Worm (Caenorhabditis elegans) whole organism, L4/young adult: ENCODE results near the gene srw-112.
"Not testable (repeated sequence)": the region's sequence is repeated elsewhere in the genome, so short reads cannot be mapped to it uniquely, and the experiment has no call there.

ENCODE experiments used
- W03F9.2 ChIP-seq: fragments of 150-350 bp; optimal IDR thresholded peaks from 2 replicates; lab custom pipeline; 2014; ENCODE audit warnings: missing biosample characterization, missing genetic modification characterization
- dao-5 ChIP-seq: sonication (generic microtip); optimal IDR thresholded peaks from 2 replicates; lab custom pipeline; 2016; ENCODE audit warnings: missing genotype, missing genetic modification characterization, moderate library complexity, missing compliant biosample characterization
- him-1 ChIP-seq: sonication (generic microtip); optimal IDR thresholded peaks from 2 replicates; lab custom pipeline; 2016; ENCODE audit warnings: missing genotype, missing genetic modification reagents, missing genetic modification characterization, missing compliant biosample characterization

The srw-112 gene

DNA sequence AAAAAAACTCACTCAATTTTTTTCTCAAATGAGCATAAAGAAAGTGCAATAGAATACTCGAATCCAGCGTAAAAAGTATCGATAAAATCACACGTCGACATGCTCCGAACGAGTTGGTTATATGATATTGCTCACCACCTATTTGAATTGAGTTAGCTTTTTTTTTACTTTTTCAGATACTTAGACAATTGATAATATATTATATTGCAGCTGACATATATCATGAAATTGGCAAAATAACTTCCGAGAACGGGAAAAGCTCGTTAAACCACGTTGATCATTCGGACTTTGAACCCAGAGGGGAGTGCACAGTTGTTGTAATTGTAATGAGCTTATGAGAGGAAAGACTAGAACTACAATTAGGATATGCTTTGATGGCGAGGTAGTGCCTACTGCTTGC lies 4.6 kb upstream of the srw-112 start, which contains the start of gene srw-136:
TSS of gene srw-136 (minus strand) at position 101 of the 400 bp plus-strand sequence.
- no peak for TF ChIP-seq W03F9.2
- TF ChIP-seq him-1 (tag; lab: Kevin White, UChicago) = no peak
- no peak for TF ChIP-seq dao-5

DNA sequence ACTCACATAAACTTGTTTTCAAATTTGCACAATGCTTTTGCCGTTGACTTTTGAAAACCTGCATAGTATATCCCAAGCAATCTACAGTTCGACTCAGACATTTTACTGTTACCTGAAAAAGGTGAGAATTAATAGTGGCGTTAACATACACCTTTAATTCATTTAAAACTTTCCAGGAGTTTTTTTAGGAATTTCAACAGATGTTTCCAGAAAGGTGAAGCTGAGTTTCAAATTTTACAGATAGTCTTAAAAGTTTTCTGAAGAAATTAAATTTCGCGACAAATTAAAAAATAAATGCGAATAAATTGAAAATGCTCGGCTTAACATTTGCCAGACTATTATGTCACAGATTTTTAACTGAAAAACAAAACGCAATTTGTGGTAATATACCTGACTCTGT lies 6.1 kb downstream of the srw-112 start, which contains the start of gene srw-119:
TSS of gene srw-119 (minus strand) at position 101 of the 400 bp plus-strand sequence.
- TF ChIP-seq him-1 (tag; lab: Kevin White, UChicago) = no peak
- no peak for TF ChIP-seq W03F9.2
- no peak for TF ChIP-seq dao-5

DNA sequence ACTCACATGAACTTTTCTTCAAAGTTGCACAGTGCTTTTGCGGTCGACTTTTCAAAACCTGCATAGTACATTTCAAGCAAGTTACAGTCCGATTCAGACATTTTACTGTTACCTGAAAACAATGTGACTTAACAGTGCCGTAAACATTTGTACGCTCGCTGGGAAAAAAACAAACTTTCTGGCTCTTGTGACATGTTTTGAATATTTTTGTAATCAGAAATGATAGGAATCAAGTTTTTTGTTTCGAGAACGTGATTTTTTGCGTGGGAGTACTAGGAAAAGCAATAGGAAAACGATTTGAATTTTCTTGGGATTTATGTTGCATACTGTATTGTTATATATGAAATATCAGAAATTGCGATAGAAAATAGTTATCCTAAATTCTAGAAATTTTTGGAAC lies 9.8 kb downstream of the srw-112 start, which contains the start of gene srw-120:
TSS of gene srw-120 (minus strand) at position 101 of the 400 bp plus-strand sequence.
- no peak for TF ChIP-seq him-1 (tag; lab: Kevin White, UChicago)
- TF ChIP-seq W03F9.2 = no peak
- TF ChIP-seq dao-5 = no peak

ce11 chrV:2993816-2994215 lies 12.0 kb downstream of the srw-112 start, which contains the start of gene srw-115:
TSS of gene srw-115 (minus strand) at chrV:2993916.
- no peak for TF ChIP-seq W03F9.2
- no peak for TF ChIP-seq dao-5
- no peak for TF ChIP-seq him-1 (tag; lab: Kevin White, UChicago)

DNA sequence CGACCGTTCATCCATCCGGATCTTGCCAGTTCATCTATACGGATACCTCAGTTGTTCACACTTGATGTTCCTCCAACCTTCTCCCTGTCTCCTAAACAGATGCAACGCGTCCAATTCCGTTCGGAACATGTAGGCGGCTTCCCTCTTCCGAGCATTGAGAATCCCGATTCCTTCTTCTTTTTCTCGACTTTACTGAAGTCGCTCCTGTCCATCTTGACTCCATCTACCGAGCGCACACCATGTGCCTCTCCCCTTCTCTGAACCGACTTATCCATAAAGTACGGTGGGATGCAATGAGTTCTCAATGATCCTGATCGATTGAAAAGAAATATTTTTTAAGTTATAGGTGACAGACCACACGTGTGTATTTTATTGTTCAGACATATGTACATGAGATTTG lies 13.8 kb downstream of the srw-112 start:
- TF ChIP-seq W03F9.2 (no peak), dao-5 (no peak), him-1 (tag; lab: Kevin White, UChicago) (no peak)

DNA sequence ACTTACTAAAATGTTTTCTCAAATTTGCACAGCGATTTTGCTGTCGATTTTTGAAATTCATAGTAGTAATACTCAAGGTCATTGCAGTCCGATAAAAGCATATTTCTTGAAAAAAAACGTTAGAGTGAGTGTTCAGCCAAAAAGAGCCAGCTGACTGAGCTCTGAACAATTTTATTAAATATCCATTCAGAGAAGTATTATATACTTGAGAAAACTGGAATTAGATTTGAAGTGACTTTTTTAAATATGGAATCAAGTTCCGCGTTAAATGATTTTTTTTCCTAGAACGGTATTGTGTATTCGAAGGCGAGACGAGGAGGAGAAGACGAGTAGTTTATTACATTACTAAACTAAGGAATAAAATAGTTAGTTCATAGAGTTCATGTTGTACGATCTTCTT lies 14.4 kb downstream of the srw-112 start, which contains the start of gene srw-121:
TSS of gene srw-121 (minus strand) at position 101 of the 400 bp plus-strand sequence.
- TF ChIP-seq dao-5 = no peak
- TF ChIP-seq W03F9.2 = no peak
- no peak for TF ChIP-seq him-1 (tag; lab: Kevin White, UChicago)

ce11 chrV:2987407-2987806 lies 18.5 kb downstream of the srw-112 start, which contains the start of gene srh-85:
TSS of gene srh-85 (minus strand) at chrV:2987507.
- TF ChIP-seq him-1 (tag; lab: Kevin White, UChicago) = no peak
- no peak for TF ChIP-seq W03F9.2
- no peak for TF ChIP-seq dao-5

ce11 chrV:2985309-2985708 lies 20.6 kb downstream of the srw-112 start, which contains the start of gene srw-139:
TSS of gene srw-139 (minus strand) at chrV:2985409.
- TF ChIP-seq dao-5 = no peak
- TF ChIP-seq W03F9.2 = no peak
- no peak for TF ChIP-seq him-1 (tag; lab: Kevin White, UChicago)

DNA sequence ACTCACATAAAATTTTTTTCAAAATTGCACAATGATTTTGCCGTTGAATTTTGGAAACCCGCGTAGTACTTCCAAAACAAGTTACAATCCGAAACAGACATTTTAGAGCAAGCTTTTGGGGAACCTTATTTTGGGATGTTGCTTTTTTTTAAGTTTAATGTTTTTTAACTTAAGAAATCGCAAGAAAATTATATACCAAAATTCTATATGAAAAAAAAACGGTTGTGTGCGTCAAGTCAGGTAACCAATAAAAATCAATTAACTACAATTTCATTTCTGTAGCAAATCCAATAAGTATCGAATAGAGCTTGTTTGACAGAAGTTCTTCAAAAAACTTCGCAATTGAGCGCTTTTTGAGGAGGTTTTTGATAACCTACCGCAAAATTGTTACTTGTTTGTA lies 22.5 kb downstream of the srw-112 start, which contains the start of gene srw-117:
TSS of gene srw-117 (minus strand) at position 101 of the 400 bp plus-strand sequence.
- TF ChIP-seq W03F9.2 = no peak

DNA sequence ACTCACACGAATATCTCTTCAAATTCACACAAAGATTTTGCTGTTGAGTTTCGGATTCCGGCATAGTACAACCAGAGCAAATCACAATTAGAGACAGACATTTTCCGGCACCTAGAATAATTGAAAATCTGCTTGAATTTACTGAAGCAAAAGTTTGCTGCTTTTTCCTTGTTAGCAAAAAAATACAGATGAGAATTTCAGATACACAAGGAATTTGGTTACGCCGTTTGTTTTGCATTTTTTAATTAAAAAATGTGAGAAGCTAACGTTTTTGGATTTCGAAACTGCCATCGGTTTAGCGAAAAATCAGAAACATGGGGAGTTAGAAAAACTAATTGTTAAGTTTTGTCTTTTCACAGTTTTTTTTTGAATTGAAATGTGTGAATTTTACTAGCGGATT lies 25.9 kb downstream of the srw-112 start, which contains the start of gene srw-118:
TSS of gene srw-118 (minus strand) at position 101 of the 400 bp plus-strand sequence.
- TF ChIP-seq W03F9.2 (no peak), him-1 (tag; lab: Kevin White, UChicago) (no peak), dao-5 (no peak)

DNA sequence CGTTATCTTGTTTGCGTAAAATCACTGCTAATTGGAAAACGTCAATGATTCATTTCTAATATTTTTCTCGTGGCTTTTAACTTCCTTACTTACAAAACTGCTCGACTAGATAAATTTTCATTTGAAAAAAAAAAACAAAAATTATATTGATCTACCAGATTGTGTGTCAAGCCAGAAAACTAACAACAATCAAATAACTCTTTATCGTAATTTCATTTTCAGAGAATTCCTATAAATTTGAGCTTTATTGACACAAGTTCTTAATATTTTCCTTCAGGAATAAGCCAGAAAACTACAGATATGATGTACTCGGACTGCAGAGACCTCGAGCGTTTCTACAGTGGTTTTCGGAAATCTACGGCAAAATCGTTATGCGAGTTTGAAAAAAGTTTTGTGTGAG lies 29.6 kb downstream of the srw-112 start, which contains the start of gene srw-124:
TSS of gene srw-124 (plus strand) at position 301 of the 400 bp plus-strand sequence.
- TF ChIP-seq him-1 (tag; lab: Kevin White, UChicago) = no peak
- TF ChIP-seq W03F9.2 = no peak
- no peak for TF ChIP-seq dao-5

DNA sequence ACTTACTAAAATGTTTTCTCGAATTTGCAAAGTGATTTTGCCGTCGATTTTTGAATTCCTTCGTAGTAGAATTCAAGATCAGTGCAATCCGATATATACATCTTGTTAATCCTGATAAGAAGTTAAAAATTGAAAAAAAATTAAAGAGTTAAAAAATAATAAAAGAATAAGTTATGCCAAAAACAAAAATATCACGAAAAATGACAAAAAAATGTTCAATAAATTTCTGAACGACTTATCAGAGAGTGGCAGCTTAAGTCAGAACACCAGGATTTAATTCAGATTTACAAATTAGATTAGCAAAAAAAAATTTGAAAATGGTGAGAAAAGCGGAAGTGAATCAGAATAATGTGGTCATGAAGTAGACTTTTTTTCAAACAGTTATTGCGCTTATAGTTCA lies 30.6 kb downstream of the srw-112 start, which contains the start of gene srw-123:
TSS of gene srw-123 (minus strand) at position 101 of the 400 bp plus-strand sequence.
- not testable (repeated sequence) for TF ChIP-seq dao-5; him-1 (tag; lab: Kevin White, UChicago); W03F9.2

ce11 chrV:2971307-2971999 lies 34.4 kb downstream of the srw-112 start, which contains the start of gene srw-129:
TSS of gene srw-129 (plus strand) at chrV:2971949.
- TF ChIP-seq dao-5 (no peak), him-1 (tag; lab: Kevin White, UChicago) (no peak), W03F9.2 (no peak)

DNA sequence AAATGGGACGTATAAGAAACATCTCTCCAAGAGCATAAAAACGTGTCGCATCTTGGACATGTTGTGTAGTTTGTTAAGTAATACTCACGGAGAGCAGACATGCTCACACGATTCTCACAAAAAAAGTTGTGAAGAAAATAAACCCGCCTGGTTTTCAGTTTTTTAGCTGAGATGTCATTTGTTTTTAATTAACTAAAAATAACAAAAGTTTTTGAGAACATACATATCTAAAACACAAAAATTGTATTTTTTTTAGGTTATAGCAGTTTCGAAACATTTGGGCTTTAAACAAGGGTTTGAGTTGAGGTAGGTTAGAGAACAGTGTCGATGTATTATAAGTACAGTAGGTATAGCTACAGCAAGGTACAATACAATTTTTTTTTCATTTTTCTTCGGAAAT lies 41.1 kb downstream of the srw-112 start, which contains the start of gene srh-88:
TSS of gene srh-88 (minus strand) at position 101 of the 400 bp plus-strand sequence.
- TF ChIP-seq W03F9.2 (no peak), him-1 (tag; lab: Kevin White, UChicago) (no peak), dao-5 (no peak)

- TF ChIP-seq him-1 (tag; lab: Kevin White, UChicago) (no peak), W03F9.2 (no peak), dao-5 (no peak)
Observed at ce11 chrV:2962960-2963359, 42.9 kb downstream of the srw-112 start, which contains the start of gene srw-138. TSS of gene srw-138 (minus strand) at chrV:2963060.
